Worm (Caenorhabditis elegans): ENCODE results near the gene lact-4.

- no peak for TF ChIP-seq D2030.7 (GFP tag; IDR thresholded peaks at IDR 0.05)
- TF ChIP-seq F10E7.11 (tag; optimal IDR thresholded peaks at IDR 0.05): no peak
- no peak for TF ChIP-seq nhr-179 (tag; optimal IDR thresholded peaks at IDR 0.05)
- peak; percentile 61 for TF ChIP-seq ama-1 (optimal IDR thresholded peaks at IDR 0.05)
- no peak for TF ChIP-seq ama-1 (GFP tag; optimal IDR thresholded peaks at IDR 0.05)
These were observed 3.0 kb upstream of the lact-4 start for ce11 chrII:8483124-8483792.

Data from whole organism, young adult.